Fruit fly (Drosophila melanogaster): Measurements from ENCODE around the gene nSyb.

dm6 chr3L:1644920-1645567 lies 7.5 kb upstream of the nSyb start, which contains the start of the genes alphaCOP and CG13919:
- TF ChIP-seq ssp (GFP tag; IDR thresholded peaks at IDR 0.05) (peak; percentile 92), HmgZ (tag; optimal IDR thresholded peaks at IDR 0.05) (peak; percentile 98), gsb (GFP tag; IDR thresholded peaks at IDR 0.05) (peak; percentile 93), Dip2 (GFP tag; IDR thresholded peaks at IDR 0.05) (peak; percentile 53), CG4707 (GFP tag; optimal IDR thresholded peaks at IDR 0.05) (peak; percentile 92), p53 (GFP tag; optimal IDR thresholded peaks at IDR 0.05) (peak; percentile 60), slp2 (GFP tag; optimal IDR thresholded peaks at IDR 0.05) (peak; percentile 87), fd64A (GFP tag; optimal IDR thresholded peaks at IDR 0.05) (peak; percentile 56), E2f2 (GFP tag; IDR thresholded peaks at IDR 0.05) (peak; percentile 86), CG6791 (GFP tag; IDR thresholded peaks at IDR 0.05; ENCODE audit: partially characterized antibody) (no peak), HLH54F (GFP tag; optimal IDR thresholded peaks at IDR 0.05) (peak; percentile 93), CG3995 (GFP tag; optimal IDR thresholded peaks at IDR 0.05) (peak; percentile 83), CG32772 (GFP tag; IDR thresholded peaks at IDR 0.05) (peak; percentile 96), Hr39 (optimal IDR thresholded peaks at IDR 0.05) (peak; percentile 23)
